Worm (Caenorhabditis elegans): ENCODE measurements around the gene Y6E2A.4.

The Y6E2A.4 gene

ce11 chrV:15704745-15705144, 11.8 kb downstream of the Y6E2A.4 start, which contains the start of gene twk-34:
Gene twk-34, plus strand, starts transcription at chrV:15704960.
- TF ChIP-seq dmd-4 (tag; optimal IDR thresholded peaks at IDR 0.05) (no peak), alr-1 (tag; optimal IDR thresholded peaks at IDR 0.05) (no peak), elt-3 (tag; optimal IDR thresholded peaks at IDR 0.05) (no peak), unc-39 (tag; optimal IDR thresholded peaks at IDR 0.05) (no peak), lin-39 (tag; optimal IDR thresholded peaks at IDR 0.05) (no peak), sem-4 (tag; optimal IDR thresholded peaks at IDR 0.05) (no peak), nhr-237 (tag; optimal IDR thresholded peaks at IDR 0.05) (no peak), gmeb-1 (tag; optimal IDR thresholded peaks at IDR 0.05) (no peak), snpc-4 (tag; optimal IDR thresholded peaks at IDR 0.05) (no peak), nhr-12 (tag; optimal IDR thresholded peaks at IDR 0.05) (no peak), ztf-11 (tag; optimal IDR thresholded peaks at IDR 0.05) (no peak), nhr-11 (tag; optimal IDR thresholded peaks at IDR 0.05) (no peak), R02D3.7 (tag; optimal IDR thresholded peaks at IDR 0.05) (no peak), ceh-82 (tag; optimal IDR thresholded peaks at IDR 0.05) (no peak), mbf-1 (tag; optimal IDR thresholded peaks at IDR 0.05) (no peak)

- TF ChIP-seq egl-27 (tag; optimal IDR thresholded peaks at IDR 0.05) (no peak), dmd-4 (tag; optimal IDR thresholded peaks at IDR 0.05) (no peak), lsy-2 (tag; optimal IDR thresholded peaks at IDR 0.05) (no peak), alr-1 (tag; optimal IDR thresholded peaks at IDR 0.05) (no peak), ztf-4 (tag; optimal IDR thresholded peaks at IDR 0.05) (no peak), fos-1 (tag; optimal IDR thresholded peaks at IDR 0.05) (no peak), nhr-6 (tag; optimal IDR thresholded peaks at IDR 0.05) (no peak), lin-11 (tag; optimal IDR thresholded peaks at IDR 0.05) (no peak), R02D3.7 (tag; optimal IDR thresholded peaks at IDR 0.05) (no peak), nhr-129 (tag; optimal IDR thresholded peaks at IDR 0.05) (no peak), lin-39 (tag; optimal IDR thresholded peaks at IDR 0.05) (no peak)
These were observed 14.3 kb downstream of the Y6E2A.4 start, which contains the start of gene nhr-53 for ce11 chrV:15702263-15702662. Gene nhr-53, minus strand, starts transcription at chrV:15702363.

ce11 chrV:15699799-15700198, 16.8 kb downstream of the Y6E2A.4 start, which contains the start of gene nhr-199:
Gene nhr-199, minus strand, starts transcription at chrV:15699899.
- TF ChIP-seq F13H6.1 (tag; optimal IDR thresholded peaks at IDR 0.05): no peak
- no peak for TF ChIP-seq sma-9 (GFP tag; optimal IDR thresholded peaks at IDR 0.05)
- TF ChIP-seq sma-9 (tag; optimal IDR thresholded peaks at IDR 0.05): no peak
- no peak for TF ChIP-seq snpc-4 (tag; optimal IDR thresholded peaks at IDR 0.05)
- TF ChIP-seq C34F6.9 (tag; optimal IDR thresholded peaks at IDR 0.05): no peak
- no peak for TF ChIP-seq nhr-21 (tag; optimal IDR thresholded peaks at IDR 0.05)
- no peak for TF ChIP-seq lin-11 (tag; optimal IDR thresholded peaks at IDR 0.05)
- no peak for TF ChIP-seq unc-39 (tag; optimal IDR thresholded peaks at IDR 0.05)
- TF ChIP-seq egl-27 (tag; optimal IDR thresholded peaks at IDR 0.05): no peak
- no peak for TF ChIP-seq nhr-25 (tag; optimal IDR thresholded peaks at IDR 0.05)

- TF ChIP-seq crh-2 (tag; optimal IDR thresholded peaks at IDR 0.05): no peak
- TF ChIP-seq sma-9 (GFP tag; optimal IDR thresholded peaks at IDR 0.05): no peak
- no peak for TF ChIP-seq sma-9 (tag; optimal IDR thresholded peaks at IDR 0.05)
- TF ChIP-seq nhr-12 (tag; optimal IDR thresholded peaks at IDR 0.05): no peak
- no peak for TF ChIP-seq F13H6.1 (tag; optimal IDR thresholded peaks at IDR 0.05)
- TF ChIP-seq ztf-4 (tag; optimal IDR thresholded peaks at IDR 0.05): no peak
- no peak for TF ChIP-seq elt-1 (tag; optimal IDR thresholded peaks at IDR 0.05)
- TF ChIP-seq zag-1 (tag; optimal IDR thresholded peaks at IDR 0.05): no peak
- TF ChIP-seq snpc-4 (tag; optimal IDR thresholded peaks at IDR 0.05): no peak
- no peak for TF ChIP-seq ceh-16 (tag; optimal IDR thresholded peaks at IDR 0.05)
- TF ChIP-seq nhr-23 (tag; optimal IDR thresholded peaks at IDR 0.05): no peak
- TF ChIP-seq R02D3.7 (tag; optimal IDR thresholded peaks at IDR 0.05): no peak
- TF ChIP-seq gmeb-1 (tag; optimal IDR thresholded peaks at IDR 0.05): no peak
- no peak for TF ChIP-seq nhr-6 (tag; optimal IDR thresholded peaks at IDR 0.05)
- no peak for TF ChIP-seq skn-1 (tag; optimal IDR thresholded peaks at IDR 0.05)
- no peak for TF ChIP-seq nhr-10 (tag; optimal IDR thresholded peaks at IDR 0.05)
These were observed 18.5 kb downstream of the Y6E2A.4 start, which contains the start of gene srx-29 for ce11 chrV:15698099-15698498. Gene srx-29, minus strand, starts transcription at chrV:15698199.

ce11 chrV:15693682-15694081, 22.9 kb downstream of the Y6E2A.4 start, which contains the start of gene nhr-198:
Gene nhr-198, plus strand, starts transcription at chrV:15693994.
- no peak for TF ChIP-seq C34F6.9 (tag; optimal IDR thresholded peaks at IDR 0.05)
- no peak for TF ChIP-seq ceh-16 (tag; optimal IDR thresholded peaks at IDR 0.05)
- TF ChIP-seq nhr-237 (tag; optimal IDR thresholded peaks at IDR 0.05): no peak
- no peak for TF ChIP-seq lsy-2 (tag; optimal IDR thresholded peaks at IDR 0.05)
- no peak for TF ChIP-seq nhr-129 (tag; optimal IDR thresholded peaks at IDR 0.05)
- TF ChIP-seq peb-1 (tag; optimal IDR thresholded peaks at IDR 0.05): no peak
- TF ChIP-seq blmp-1 (tag; optimal IDR thresholded peaks at IDR 0.05; ENCODE audit: insufficient read depth): no peak
- no peak for TF ChIP-seq ztf-11 (tag; optimal IDR thresholded peaks at IDR 0.05)
- no peak for TF ChIP-seq Y55F3AM.14 (GFP tag; optimal IDR thresholded peaks at IDR 0.05)
- TF ChIP-seq ztf-4 (tag; optimal IDR thresholded peaks at IDR 0.05): no peak
- TF ChIP-seq nhr-11 (tag; optimal IDR thresholded peaks at IDR 0.05): no peak

All from whole organism, L2 larva.